Worm (Caenorhabditis elegans) whole organism, L3 larva: ENCODE results near the gene hlh-4.
A peak's percentile ranks its signal among the peaks of the same experiment; 100 is the strongest.

Experiments used
- ceh-9 ChIP-seq: sonication (generic microtip); optimal IDR thresholded peaks from 2 replicates; lab custom pipeline; 2018; ENCODE audit warnings: missing biosample characterization, missing genetic modification characterization
- egl-27 ChIP-seq: sonication (generic microtip); optimal IDR thresholded peaks from 4 replicates; lab custom pipeline; 2017; ENCODE audit warnings: missing biosample characterization, missing genetic modification reagents, missing genetic modification characterization
- fkh-10 ChIP-seq: sonication (generic microtip); optimal IDR thresholded peaks from 2 replicates; lab custom pipeline; 2017; ENCODE audit warnings: missing biosample characterization, missing genetic modification reagents, missing genetic modification characterization
- jun-1 ChIP-seq: fragments of 150-350 bp; optimal IDR thresholded peaks from 2 replicates; lab custom pipeline; 2014; ENCODE audit warnings: missing biosample characterization, missing genetic modification reagents, missing genetic modification characterization
- mml-1 ChIP-seq: fragments of 150-350 bp; sonication (generic microtip); optimal IDR thresholded peaks from 3 replicates; lab custom pipeline; 2014; ENCODE audit warnings: missing biosample characterization, missing genetic modification characterization
- nfya-1 ChIP-seq: sonication (generic microtip); optimal IDR thresholded peaks from 2 replicates; lab custom pipeline; 2017; ENCODE audit warnings: missing genetic modification characterization, mild to moderate bottlenecking, missing compliant biosample characterization, antibody characterized with exemption, moderate library complexity; ENCODE audit not compliant: insufficient read depth
- pha-4 ChIP-seq: fragments of 150-350 bp; optimal IDR thresholded peaks from 2 replicates; lab custom pipeline; 2014; ENCODE audit warnings: missing biosample characterization, missing genetic modification reagents, missing genetic modification characterization
- snpc-4 ChIP-seq: fragments of 150-350 bp; optimal IDR thresholded peaks from 2 replicates; lab custom pipeline; 2014; ENCODE audit warnings: missing biosample characterization, missing genetic modification characterization
- zag-1 ChIP-seq: fragments of 150-350 bp; optimal IDR thresholded peaks from 2 replicates; lab custom pipeline; 2014; ENCODE audit warnings: missing biosample characterization, missing genetic modification characterization

ce11 chrIII:9703747-9704605 is 34.9 kb downstream of the hlh-4 start:
- TF ChIP-seq snpc-4 (peak; percentile 3), pha-4 (tag; lab: Kevin White, UChicago) (peak; percentile 40), mml-1 (no peak), jun-1 (tag; lab: Kevin White, UChicago) (peak; percentile 2), egl-27 (tag; lab: Kevin White, UChicago) (no peak), nfya-1 (tag; lab: Kevin White, UChicago) (peak; percentile 23), fkh-10 (GFP tag; lab: Kevin White, UChicago) (no peak), zag-1 (tag; lab: Kevin White, UChicago) (peak; percentile 20), ceh-9 (tag; lab: Kevin White, UChicago) (no peak)
